Worm (Caenorhabditis elegans) whole organism, L4 larva: ENCODE data around the gene Y50E8A.22.
"Not testable (repeated sequence)": the region's sequence is repeated elsewhere in the genome, so short reads cannot be mapped to it uniquely, and the experiment has no call there.

Experiments used
- ceh-82 ChIP-seq: sonication (generic microtip); optimal IDR thresholded peaks from 2 replicates; lab custom pipeline; 2017; ENCODE audit warnings: missing biosample characterization, missing genetic modification characterization
- lsy-2 ChIP-seq, 2 experiments: fragments of 150-350 bp in 1 of 2; sonication (generic microtip) in 1 of 2; optimal IDR thresholded peaks; 2 replicates each; lab custom pipeline; 2014 to 2017; ENCODE audit warnings: missing biosample characterization in 2 of 2, missing genetic modification characterization in 2 of 2
- nhr-28 ChIP-seq: fragments of 150-350 bp; optimal IDR thresholded peaks from 2 replicates; lab custom pipeline; 2014; ENCODE audit warnings: missing biosample characterization, missing genetic modification characterization

DNA sequence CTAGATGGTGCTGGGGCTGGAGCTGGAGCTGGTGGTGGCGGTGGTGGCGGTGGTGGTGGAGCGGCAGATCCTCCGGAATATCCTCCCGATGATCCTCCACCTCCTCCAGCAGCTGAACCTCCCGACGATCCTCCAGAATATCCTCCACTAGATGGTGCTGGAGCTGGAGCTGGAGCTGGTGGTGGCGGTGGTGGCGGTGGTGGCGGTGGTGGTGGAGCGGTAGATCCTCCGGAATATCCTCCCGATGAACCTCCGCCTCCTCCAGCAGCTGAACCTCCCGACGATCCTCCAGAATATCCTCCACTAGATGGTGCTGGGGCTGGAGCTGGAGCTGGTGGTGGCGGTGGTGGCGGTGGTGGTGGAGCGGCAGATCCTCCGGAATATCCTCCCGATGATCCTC, 6.0 kb downstream of the Y50E8A.22 start:
- TF ChIP-seq nhr-28; ceh-82; lsy-2 (tag; optimal IDR thresholded peaks at IDR 0.05; lab: Kevin White, UChicago): not testable (repeated sequence)
